Worm (Caenorhabditis elegans) whole organism, L2 larva: ENCODE results near the gene dpy-20.

ENCODE experiments used
- F13H6.1 ChIP-seq: sonication (generic microtip); optimal IDR thresholded peaks from 2 replicates; lab custom pipeline; 2016; ENCODE audit warnings: missing genetic modification characterization, missing compliant biosample characterization
- ZK546.5 ChIP-seq: sonication (generic microtip); optimal IDR thresholded peaks from 2 replicates; lab custom pipeline; 2017; ENCODE audit warnings: missing biosample characterization, missing genetic modification characterization
- alr-1 ChIP-seq: fragments of 150-350 bp; optimal IDR thresholded peaks from 2 replicates; lab custom pipeline; 2014; ENCODE audit warnings: missing biosample characterization, missing genetic modification characterization
- aly-2 ChIP-seq: fragments of 150-350 bp; optimal IDR thresholded peaks from 2 replicates; lab custom pipeline; 2014; ENCODE audit warnings: missing biosample characterization, missing genetic modification characterization
- ama-1 ChIP-seq: fragments of 150-350 bp; optimal IDR thresholded peaks from 2 replicates; lab custom pipeline; 2018; ENCODE audit warnings: inconsistent platforms
- ceh-16 ChIP-seq: fragments of 150-350 bp; optimal IDR thresholded peaks from 2 replicates; lab custom pipeline; 2014; ENCODE audit warnings: missing biosample characterization, missing genetic modification characterization
- crh-2 ChIP-seq: sonication (generic microtip); optimal IDR thresholded peaks from 2 replicates; lab custom pipeline; 2017; ENCODE audit warnings: missing biosample characterization, missing genetic modification characterization
- dmd-4 ChIP-seq: sonication (generic microtip); optimal IDR thresholded peaks from 2 replicates; lab custom pipeline; 2017; ENCODE audit warnings: missing biosample characterization, missing genetic modification characterization
- egl-27 ChIP-seq: sonication (generic microtip); optimal IDR thresholded peaks from 3 replicates; lab custom pipeline; 2017; ENCODE audit warnings: missing biosample characterization, missing genetic modification reagents, missing genetic modification characterization
- elt-1 ChIP-seq: fragments of 150-350 bp; optimal IDR thresholded peaks from 2 replicates; lab custom pipeline; 2014; ENCODE audit warnings: missing biosample characterization, missing genetic modification characterization
- elt-3 ChIP-seq: sonication (generic microtip); optimal IDR thresholded peaks from 2 replicates; lab custom pipeline; 2017; ENCODE audit warnings: missing biosample characterization, missing genetic modification characterization
- gmeb-1 ChIP-seq: fragments of 150-350 bp; optimal IDR thresholded peaks from 2 replicates; lab custom pipeline; 2014; ENCODE audit warnings: missing biosample characterization, missing genetic modification characterization
- lin-11 ChIP-seq: fragments of 150-350 bp; sonication (generic microtip); optimal IDR thresholded peaks from 2 replicates; lab custom pipeline; 2014; ENCODE audit warnings: missing biosample characterization, missing genetic modification characterization, inconsistent platforms, mixed read lengths
- lin-39 ChIP-seq: fragments of 150-350 bp; optimal IDR thresholded peaks from 2 replicates; lab custom pipeline; 2014; ENCODE audit warnings: missing biosample characterization, missing genetic modification reagents, missing genetic modification characterization
- lsy-2 ChIP-seq, 2 experiments: fragments of 150-350 bp in 1 of 2; sonication (generic microtip) in 1 of 2; optimal IDR thresholded peaks; 2 replicates each; lab custom pipeline; 2014 to 2017; ENCODE audit warnings: missing biosample characterization in 2 of 2, missing genetic modification characterization in 2 of 2
- mab-5 ChIP-seq: fragments of 150-350 bp; optimal IDR thresholded peaks from 2 replicates; lab custom pipeline; 2014; ENCODE audit warnings: missing biosample characterization, missing genetic modification characterization
- mbf-1 ChIP-seq: sonication (generic microtip); optimal IDR thresholded peaks from 2 replicates; lab custom pipeline; 2017; ENCODE audit warnings: missing biosample characterization, missing genetic modification characterization
- nhr-10 ChIP-seq: sonication (generic microtip); optimal IDR thresholded peaks from 2 replicates; lab custom pipeline; 2017; ENCODE audit warnings: missing biosample characterization, missing genetic modification characterization
- nhr-11 ChIP-seq: fragments of 150-350 bp; optimal IDR thresholded peaks from 2 replicates; lab custom pipeline; 2014; ENCODE audit warnings: missing biosample characterization, missing genetic modification characterization
- nhr-129 ChIP-seq: fragments of 150-350 bp; optimal IDR thresholded peaks from 2 replicates; lab custom pipeline; 2014; ENCODE audit warnings: missing biosample characterization, missing genetic modification characterization
- nhr-21 ChIP-seq: fragments of 150-350 bp; optimal IDR thresholded peaks from 2 replicates; lab custom pipeline; 2014; ENCODE audit warnings: missing biosample characterization, missing genetic modification characterization
- nhr-23 ChIP-seq: fragments of 150-350 bp; optimal IDR thresholded peaks from 2 replicates; lab custom pipeline; 2014; ENCODE audit warnings: missing biosample characterization, missing genetic modification reagents, missing genetic modification characterization
- nhr-237 ChIP-seq: fragments of 150-350 bp; optimal IDR thresholded peaks from 2 replicates; lab custom pipeline; 2014; ENCODE audit warnings: missing biosample characterization, missing genetic modification characterization
- nhr-6 ChIP-seq: fragments of 150-350 bp; optimal IDR thresholded peaks from 2 replicates; lab custom pipeline; 2014; ENCODE audit warnings: missing biosample characterization, missing genetic modification characterization
- peb-1 ChIP-seq: fragments of 150-350 bp; optimal IDR thresholded peaks from 2 replicates; lab custom pipeline; 2014; ENCODE audit warnings: missing biosample characterization, missing genetic modification characterization
- sem-4 ChIP-seq: fragments of 150-350 bp; optimal IDR thresholded peaks from 2 replicates; lab custom pipeline; 2014; ENCODE audit warnings: missing biosample characterization, missing genetic modification reagents, missing genetic modification characterization
- skn-1 ChIP-seq: sonication (generic microtip); optimal IDR thresholded peaks from 2 replicates; lab custom pipeline; 2017; ENCODE audit warnings: missing biosample characterization, missing genetic modification characterization
- sma-3 ChIP-seq: sonication (generic microtip); optimal IDR thresholded peaks from 2 replicates; lab custom pipeline; 2016; ENCODE audit warnings: missing genetic modification reagents, missing genetic modification characterization, missing compliant biosample characterization
- unc-55 ChIP-seq: fragments of 150-350 bp; sonication (generic microtip); optimal IDR thresholded peaks from 3 replicates; lab custom pipeline; 2014; ENCODE audit warnings: missing biosample characterization, missing genetic modification reagents, missing genetic modification characterization
- ztf-1 ChIP-seq: fragments of 200-800 bp; sonication (Bioruptor generic); conservative IDR thresholded peaks from 2 replicates; pipeline ENCODE4 v1.3.6; 2022; ENCODE audit warnings: missing genetic modification characterization, missing compliant biosample characterization
- ztf-11 ChIP-seq: sonication (generic microtip); optimal IDR thresholded peaks from 2 replicates; lab custom pipeline; 2017; ENCODE audit warnings: missing biosample characterization, missing genetic modification characterization
- ztf-4 ChIP-seq: fragments of 150-350 bp; optimal IDR thresholded peaks from 2 replicates; lab custom pipeline; 2014; ENCODE audit warnings: missing biosample characterization, missing genetic modification characterization

Gene dpy-20

DNA sequence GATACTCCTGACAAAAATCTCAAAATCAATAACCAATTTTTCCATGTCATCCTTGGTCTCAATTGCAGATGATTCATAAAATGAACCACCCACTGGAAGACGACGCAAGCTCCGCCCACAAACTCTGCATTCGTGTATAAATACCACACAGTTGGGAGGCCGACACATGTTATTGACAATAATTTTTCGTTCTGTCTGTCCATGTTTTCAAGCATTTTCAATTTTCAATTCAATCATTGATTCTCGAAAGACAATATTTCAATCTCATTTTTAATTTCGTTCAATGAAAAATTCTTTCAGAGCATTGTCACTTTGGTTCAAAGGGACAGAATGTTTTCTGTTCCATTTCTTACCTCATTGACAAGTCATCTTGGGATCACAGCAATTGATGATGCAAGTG lies 24.6 kb downstream of the dpy-20 start, which contains the start of gene inx-9:
Gene inx-9, plus strand, starts transcription at position 301 of the 400 bp plus-strand sequence.
- TF ChIP-seq dmd-4 (tag; lab: Kevin White, UChicago), result no peak
- TF ChIP-seq crh-2, result no peak
- TF ChIP-seq mbf-1 (tag; lab: Kevin White, UChicago), result no peak
- no peak for TF ChIP-seq aly-2 (tag; lab: Kevin White, UChicago)
- no peak for TF ChIP-seq nhr-237
- no peak for TF ChIP-seq elt-1
- TF ChIP-seq alr-1 (tag; lab: Kevin White, UChicago), result no peak
- TF ChIP-seq nhr-11 (tag; lab: Kevin White, UChicago), result no peak
- no peak for TF ChIP-seq nhr-21
- TF ChIP-seq lin-39 (tag; lab: Kevin White, UChicago), result no peak
- no peak for TF ChIP-seq elt-3
- TF ChIP-seq ceh-16, result no peak
- no peak for TF ChIP-seq gmeb-1 (tag; lab: Kevin White, UChicago)
- TF ChIP-seq unc-55 (GFP tag; lab: Kevin White, UChicago), result no peak
- TF ChIP-seq lin-11, result no peak
- no peak for TF ChIP-seq ZK546.5 (tag; lab: Kevin White, UChicago)
- TF ChIP-seq nhr-6 (tag; lab: Kevin White, UChicago), result no peak
- TF ChIP-seq ztf-1 (GFP tag; lab: Robert Waterston, UW), result no peak
- TF ChIP-seq ztf-4, result no peak

DNA sequence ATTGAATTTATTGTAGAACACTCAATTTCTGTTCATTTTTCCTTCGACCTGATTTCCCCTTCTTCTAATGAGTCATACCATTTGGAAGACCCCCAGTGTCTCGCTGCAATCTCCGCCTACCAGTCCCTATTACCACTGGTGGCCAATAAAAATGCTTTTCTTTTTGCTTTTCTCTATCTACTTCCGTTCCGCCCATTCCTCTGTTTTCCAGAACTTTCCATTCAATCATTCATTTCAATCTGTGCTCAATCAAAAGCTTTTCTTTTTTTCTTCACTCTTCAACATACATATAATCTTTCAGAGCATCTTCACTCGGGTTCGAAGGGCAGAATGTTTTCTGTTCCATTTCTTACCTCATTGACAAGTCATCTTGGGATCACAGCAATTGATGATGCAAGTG lies 27.1 kb downstream of the dpy-20 start, which contains the start of gene inx-8:
Gene inx-8, plus strand, starts transcription at position 301 of the 400 bp plus-strand sequence.
- TF ChIP-seq ztf-1 (GFP tag; lab: Robert Waterston, UW) (no peak), nhr-11 (tag; lab: Kevin White, UChicago) (no peak), sem-4 (tag; lab: Kevin White, UChicago) (no peak), ama-1 (no peak), peb-1 (no peak), aly-2 (tag; lab: Kevin White, UChicago) (no peak), egl-27 (tag; lab: Kevin White, UChicago) (no peak), gmeb-1 (tag; lab: Kevin White, UChicago) (no peak), lsy-2 (tag; optimal IDR thresholded peaks at IDR 0.05; lab: Kevin White, UChicago) (no peak), F13H6.1 (tag; lab: Kevin White, UChicago) (no peak), sma-3 (no peak), elt-3 (no peak)

DNA sequence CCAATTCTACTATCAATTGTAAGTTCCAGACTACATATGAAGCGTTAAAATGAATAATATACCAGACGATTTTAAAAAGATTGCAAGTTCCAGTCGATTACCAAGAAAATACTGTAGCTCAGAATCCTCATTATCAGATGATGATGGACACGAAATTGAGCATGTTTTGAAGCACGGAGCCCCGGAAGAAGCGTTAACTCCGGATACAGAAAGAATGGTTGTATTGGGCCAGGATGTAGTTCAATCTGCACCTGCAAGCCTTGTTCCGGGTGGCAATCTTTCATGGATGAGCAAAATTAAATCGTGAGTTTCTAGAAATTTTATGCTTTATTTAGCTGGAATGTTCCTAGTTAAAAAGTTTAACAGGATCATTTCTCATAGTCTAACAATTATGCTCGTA lies 32.7 kb downstream of the dpy-20 start, which contains the start of gene atg-4.2:
Gene atg-4.2, plus strand, starts transcription at position 24 of the 400 bp plus-strand sequence.
- no peak for TF ChIP-seq nhr-10
- no peak for TF ChIP-seq ZK546.5 (tag; lab: Kevin White, UChicago)
- TF ChIP-seq lin-39 (tag; lab: Kevin White, UChicago), result no peak
- TF ChIP-seq skn-1 (tag; lab: Kevin White, UChicago), result no peak

DNA sequence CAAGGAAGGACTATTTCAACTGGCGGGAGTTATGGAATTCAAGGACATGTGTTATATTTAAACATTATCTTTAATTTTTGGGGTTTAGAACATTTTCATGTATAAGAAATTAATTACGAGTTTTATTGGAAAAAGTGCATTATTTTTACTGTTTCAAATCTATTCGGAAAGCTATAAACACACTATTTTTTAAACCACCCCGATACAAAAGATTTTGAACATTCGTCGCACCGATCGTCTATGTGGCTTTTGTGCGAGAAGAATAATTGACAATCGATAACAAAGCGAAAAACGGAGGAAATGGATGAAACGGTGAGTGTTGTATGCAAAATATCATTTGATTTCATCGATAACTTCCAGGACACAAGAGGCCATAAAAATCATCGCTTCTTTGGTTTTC lies 35.6 kb downstream of the dpy-20 start, which contains the start of gene ZK809.9:
Gene ZK809.9, plus strand, starts transcription at position 301 of the 400 bp plus-strand sequence.
- TF ChIP-seq lsy-2 (tag; optimal IDR thresholded peaks at IDR 0.05; lab: Kevin White, UChicago), result no peak
- TF ChIP-seq nhr-237, result no peak
- TF ChIP-seq mab-5 (tag; lab: Kevin White, UChicago), result no peak

DNA sequence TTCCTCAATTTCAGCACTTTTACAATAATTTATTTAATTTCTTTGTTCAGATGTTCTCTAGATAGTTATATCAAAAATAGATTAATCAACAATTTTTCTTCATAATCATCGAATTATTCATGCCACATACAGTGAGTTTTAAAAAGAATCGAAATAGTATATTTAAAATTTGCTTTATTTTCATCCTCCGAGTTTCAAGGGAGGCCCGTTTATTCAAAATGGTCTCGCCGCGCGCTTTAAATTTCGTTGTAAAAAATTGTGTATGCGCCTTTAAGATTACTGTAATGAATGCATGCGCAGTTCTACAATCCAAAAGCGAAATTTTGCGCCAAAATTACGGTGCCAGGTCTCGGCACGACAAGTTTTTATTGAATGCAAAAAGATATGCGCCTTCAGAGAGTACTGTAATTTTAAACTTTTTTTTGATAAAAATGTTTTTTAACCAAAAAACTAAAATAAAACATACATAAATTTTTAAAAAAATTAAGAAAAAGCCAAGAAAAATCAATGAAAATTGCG lies 40.8 kb downstream of the dpy-20 start, which contains the start of gene ZK792.1:
Gene ZK792.1, plus strand, starts transcription at position 51 of the 519 bp plus-strand sequence.
- no peak for TF ChIP-seq lsy-2 (tag; optimal IDR thresholded peaks at IDR 0.05; lab: Kevin White, UChicago)
- TF ChIP-seq lin-11, result no peak
- no peak for TF ChIP-seq elt-3
- no peak for TF ChIP-seq ztf-11 (tag; lab: Kevin White, UChicago)
- TF ChIP-seq mab-5 (tag; lab: Kevin White, UChicago), result no peak
- TF ChIP-seq peb-1, result no peak
- TF ChIP-seq gmeb-1 (tag; lab: Kevin White, UChicago), result no peak

DNA sequence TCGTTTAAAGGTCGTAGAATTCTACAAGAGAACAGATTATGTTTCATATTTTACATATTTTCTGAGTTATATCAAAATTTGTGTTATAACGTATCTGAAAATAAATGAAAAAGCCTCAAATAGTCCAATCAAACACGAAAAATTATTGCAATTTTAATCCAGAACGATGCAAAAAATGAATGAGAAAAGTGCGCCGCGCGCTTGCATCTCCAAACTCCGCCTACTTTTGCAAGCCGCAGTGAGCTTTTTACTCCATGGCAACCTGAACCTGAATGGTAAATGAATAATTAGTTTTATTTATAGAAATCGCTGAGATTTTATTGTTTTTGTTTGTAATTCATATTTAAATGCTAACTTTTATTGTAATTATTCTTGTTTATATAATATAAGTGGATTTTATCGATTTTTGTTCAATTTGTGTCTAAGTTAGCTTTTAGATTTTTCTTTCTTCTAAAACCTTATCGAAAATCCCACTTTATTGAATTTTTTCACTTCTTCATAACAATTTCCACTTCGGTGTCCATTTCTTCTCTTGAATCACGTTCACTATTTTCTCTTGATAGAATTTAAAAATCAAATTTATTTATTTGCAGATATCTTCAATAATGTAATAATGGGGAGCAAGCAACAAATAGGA lies 44.4 kb downstream of the dpy-20 start, which contains the start of gene ZK809.5:
Gene ZK809.5, plus strand, starts transcription at position 587 of the 637 bp plus-strand sequence.
- TF ChIP-seq nhr-129 (no peak), alr-1 (tag; lab: Kevin White, UChicago) (no peak), egl-27 (tag; lab: Kevin White, UChicago) (no peak), lin-11 (peak; percentile 16), nhr-23 (tag; lab: Kevin White, UChicago) (no peak), lsy-2 (tag; optimal IDR thresholded peaks at IDR 0.05; lab: Kevin White, UChicago) (peak in 1 of 2 experiments; percentile 23), unc-55 (GFP tag; lab: Kevin White, UChicago) (peak; percentile 37), gmeb-1 (tag; lab: Kevin White, UChicago) (no peak), sem-4 (tag; lab: Kevin White, UChicago) (no peak)
- TF ChIP-seq, all 48 proteins: peak for 3
